Worm (Caenorhabditis elegans): Measurements from ENCODE around the gene zip-6.

DNA sequence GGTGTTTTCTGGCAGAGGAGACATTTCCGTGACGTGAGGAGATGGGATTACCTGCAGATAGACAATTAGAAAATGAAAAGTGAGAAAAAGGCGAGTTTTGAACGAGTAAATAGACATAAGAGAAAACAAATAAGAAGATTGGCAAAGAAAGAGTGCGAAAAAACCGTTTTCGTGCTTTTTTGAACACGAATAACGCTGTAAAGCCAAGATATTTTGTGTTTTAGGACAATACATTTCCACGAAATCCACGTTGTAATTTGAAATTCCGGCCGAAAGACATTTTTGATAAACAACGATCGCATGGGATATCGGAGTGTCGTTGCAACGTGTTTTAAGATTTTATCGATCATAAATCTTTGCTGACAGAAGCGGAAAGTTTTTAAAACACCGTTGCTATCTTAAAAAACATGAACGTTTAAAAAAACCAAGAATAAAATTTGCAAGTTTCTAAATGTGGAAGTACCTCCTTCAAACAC lies 7.1 kb downstream of the zip-6 start, which contains the start of gene adk-1:
- TF ChIP-seq ZK546.5 (tag; optimal IDR thresholded peaks at IDR 0.05) = no peak
- TF ChIP-seq nhr-28 (tag; optimal IDR thresholded peaks at IDR 0.05) = no peak
- TF ChIP-seq fkh-10 (GFP tag; optimal IDR thresholded peaks at IDR 0.05) = no peak
- no peak for TF ChIP-seq elt-3 (tag; optimal IDR thresholded peaks at IDR 0.05)
- TF ChIP-seq snpc-4 (tag; optimal IDR thresholded peaks at IDR 0.05) = no peak
- no peak for TF ChIP-seq unc-39 (tag; optimal IDR thresholded peaks at IDR 0.05)
- TF ChIP-seq nhr-11 (tag; optimal IDR thresholded peaks at IDR 0.05) = no peak
- no peak for TF ChIP-seq unc-62 (GFP tag; optimal IDR thresholded peaks at IDR 0.05)
- no peak for TF ChIP-seq fos-1 (tag; optimal IDR thresholded peaks at IDR 0.05)
- TF ChIP-seq nhr-25 (tag; optimal IDR thresholded peaks at IDR 0.05) = no peak
- TF ChIP-seq egl-27 (tag; optimal IDR thresholded peaks at IDR 0.05) = no peak
- TF ChIP-seq skn-1 (tag; optimal IDR thresholded peaks at IDR 0.05) = no peak
- no peak for TF ChIP-seq nhr-23 (tag; optimal IDR thresholded peaks at IDR 0.05)

All from whole organism, L3 larva.